Worm (Caenorhabditis elegans): ENCODE measurements around the gene hdl-1.

hdl-1 gene

ce11 chrIV:11950270-11950669, 653 bp upstream of the hdl-1 start, which contains the start of gene tbx-36:
tbx-36 (plus strand) TSS chrIV:11950570.
- TF ChIP-seq F23B12.7 (tag; optimal IDR thresholded peaks at IDR 0.05; ENCODE audit: insufficient read depth) = no peak
- TF ChIP-seq sea-2 (GFP tag; IDR thresholded peaks at IDR 0.05) = no peak
- TF ChIP-seq snpc-1.1 (tag; optimal IDR thresholded peaks at IDR 0.05; ENCODE audit: insufficient read depth) = no peak
- no peak for TF ChIP-seq chd-7 (tag; optimal IDR thresholded peaks at IDR 0.05)
- no peak for TF ChIP-seq nhr-90 (tag; optimal IDR thresholded peaks at IDR 0.05)
- no peak for TF ChIP-seq lsy-27 (tag; optimal IDR thresholded peaks at IDR 0.05; ENCODE audit: borderline replicate concordance, insufficient read depth)
- no peak for TF ChIP-seq ets-4 (GFP tag; optimal IDR thresholded peaks at IDR 0.05)
- TF ChIP-seq nfya-2 (GFP tag; IDR thresholded peaks at IDR 0.05) = no peak
- no peak for TF ChIP-seq egl-44 (GFP tag; IDR thresholded peaks at IDR 0.05)
- TF ChIP-seq ztf-3 (GFP tag; optimal IDR thresholded peaks at IDR 0.05) = no peak
- TF ChIP-seq nhr-120 (GFP tag; IDR thresholded peaks at IDR 0.05) = no peak
- no peak for TF ChIP-seq B0336.3 (GFP tag; IDR thresholded peaks at IDR 0.05)
- TF ChIP-seq F49E8.2 (tag; optimal IDR thresholded peaks at IDR 0.05; ENCODE audit: insufficient read depth) = no peak

- TF ChIP-seq cebp-1 (GFP tag; IDR thresholded peaks at IDR 0.05) (no peak), cebp-1 (tag; optimal IDR thresholded peaks at IDR 0.05) (no peak), B0261.1 (tag; optimal IDR thresholded peaks at IDR 0.05) (no peak), ztf-6 (GFP tag; IDR thresholded peaks at IDR 0.05) (no peak), madf-3 (GFP tag; IDR thresholded peaks at IDR 0.05) (no peak), him-1 (tag; optimal IDR thresholded peaks at IDR 0.05) (no peak), Y56A3A.18 (GFP tag; IDR thresholded peaks at IDR 0.05) (no peak), lin-40 (tag; optimal IDR thresholded peaks at IDR 0.05) (no peak), Y79H2A.3 (GFP tag; conservative IDR thresholded peaks at IDR 0.05) (no peak), nfyb-1 (GFP tag; IDR thresholded peaks at IDR 0.05) (no peak), pbrm-1 (GFP tag; IDR thresholded peaks at IDR 0.05) (no peak), attf-6 (GFP tag; IDR thresholded peaks at IDR 0.05) (no peak), ekl-4 (GFP tag; IDR thresholded peaks at IDR 0.05) (no peak), lag-1 (GFP tag; IDR thresholded peaks at IDR 0.05) (no peak), sptf-2 (GFP tag; optimal IDR thresholded peaks at IDR 0.05) (no peak)
Measured at ce11 chrIV:11945621-11946020, 4.0 kb downstream of the hdl-1 start, which contains the start of gene ZK829.3. ZK829.3 (minus strand) TSS chrIV:11945721.

- TF ChIP-seq ama-1 (optimal IDR thresholded peaks at IDR 0.05) = no peak
- no peak for TF ChIP-seq ama-1 (GFP tag; optimal IDR thresholded peaks at IDR 0.05)
- no peak for TF ChIP-seq gei-17 (GFP tag; optimal IDR thresholded peaks at IDR 0.05)
- TF ChIP-seq nhr-179 (tag; optimal IDR thresholded peaks at IDR 0.05) = no peak
- no peak for TF ChIP-seq snpc-4 (GFP tag; optimal IDR thresholded peaks at IDR 0.05)
- TF ChIP-seq snpc-4 (tag; optimal IDR thresholded peaks at IDR 0.05) = no peak
- TF ChIP-seq ceh-27 (GFP tag; optimal IDR thresholded peaks at IDR 0.05) = no peak
- no peak for TF ChIP-seq attf-6 (GFP tag; IDR thresholded peaks at IDR 0.05)
- TF ChIP-seq F55B11.4 (tag; optimal IDR thresholded peaks at IDR 0.05; ENCODE audit: borderline replicate concordance, insufficient read depth) = no peak
- TF ChIP-seq snpc-1.3 (tag; optimal IDR thresholded peaks at IDR 0.05; ENCODE audit: insufficient read depth) = no peak
- TF ChIP-seq hrde-1 (tag; optimal IDR thresholded peaks at IDR 0.05; ENCODE audit: borderline replicate concordance) = no peak
- TF ChIP-seq B0261.1 (tag; optimal IDR thresholded peaks at IDR 0.05) = no peak
- TF ChIP-seq die-1 (tag; optimal IDR thresholded peaks at IDR 0.05) = no peak
- no peak for TF ChIP-seq ztf-26 (tag; optimal IDR thresholded peaks at IDR 0.05)
Measured at ce11 chrIV:11942313-11942712, 7.3 kb downstream of the hdl-1 start, which contains the start of gene ZK829.1. ZK829.1 (minus strand) TSS chrIV:11942413.

All from whole organism, young adult.